Worm (Caenorhabditis elegans): ENCODE data around the gene Y48A6B.8.

Gene Y48A6B.8

ce11 chrIII:11025138-11025537 is 4.1 kb downstream of the Y48A6B.8 start:
- TF ChIP-seq blmp-1 (tag; optimal IDR thresholded peaks at IDR 0.05; ENCODE audit: insufficient read depth), result no peak
- TF ChIP-seq ama-1 (optimal IDR thresholded peaks at IDR 0.05), result no peak
- TF ChIP-seq nhr-6 (tag; optimal IDR thresholded peaks at IDR 0.05), result no peak
- TF ChIP-seq mdl-1 (tag; optimal IDR thresholded peaks at IDR 0.05), result no peak
- TF ChIP-seq crh-2 (tag; optimal IDR thresholded peaks at IDR 0.05), result no peak
- TF ChIP-seq lsy-2 (tag; optimal IDR thresholded peaks at IDR 0.05), result no peak
- no peak for TF ChIP-seq dmd-4 (tag; optimal IDR thresholded peaks at IDR 0.05)
- TF ChIP-seq nhr-237 (tag; optimal IDR thresholded peaks at IDR 0.05), result no peak
- TF ChIP-seq C34F6.9 (tag; optimal IDR thresholded peaks at IDR 0.05), result no peak
- TF ChIP-seq mab-5 (tag; optimal IDR thresholded peaks at IDR 0.05), result no peak
- TF ChIP-seq ztf-11 (tag; optimal IDR thresholded peaks at IDR 0.05), result no peak
- no peak for TF ChIP-seq snpc-4 (tag; optimal IDR thresholded peaks at IDR 0.05)
- TF ChIP-seq unc-55 (GFP tag; optimal IDR thresholded peaks at IDR 0.05), result no peak

ce11 chrIII:11022278-11022677 is 7.0 kb downstream of the Y48A6B.8 start:
- no peak for TF ChIP-seq ztf-4 (tag; optimal IDR thresholded peaks at IDR 0.05)
- no peak for TF ChIP-seq mbf-1 (tag; optimal IDR thresholded peaks at IDR 0.05)
- no peak for TF ChIP-seq unc-62 (GFP tag; optimal IDR thresholded peaks at IDR 0.05)
- TF ChIP-seq mab-5 (tag; optimal IDR thresholded peaks at IDR 0.05), result no peak
- TF ChIP-seq lsy-2 (tag; optimal IDR thresholded peaks at IDR 0.05), result no peak
- TF ChIP-seq lin-11 (tag; optimal IDR thresholded peaks at IDR 0.05), result no peak
- TF ChIP-seq fos-1 (tag; optimal IDR thresholded peaks at IDR 0.05), result no peak
- no peak for TF ChIP-seq nhr-11 (tag; optimal IDR thresholded peaks at IDR 0.05)
- TF ChIP-seq nhr-6 (tag; optimal IDR thresholded peaks at IDR 0.05), result no peak
- TF ChIP-seq ceh-16 (tag; optimal IDR thresholded peaks at IDR 0.05), result no peak
- TF ChIP-seq unc-55 (GFP tag; optimal IDR thresholded peaks at IDR 0.05), result no peak
- no peak for TF ChIP-seq egl-27 (tag; optimal IDR thresholded peaks at IDR 0.05)
- TF ChIP-seq sem-4 (tag; optimal IDR thresholded peaks at IDR 0.05), result no peak
- no peak for TF ChIP-seq ztf-11 (tag; optimal IDR thresholded peaks at IDR 0.05)

- TF ChIP-seq alr-1 (tag; optimal IDR thresholded peaks at IDR 0.05), result no peak
- no peak for TF ChIP-seq unc-39 (tag; optimal IDR thresholded peaks at IDR 0.05)
- no peak for TF ChIP-seq nhr-11 (tag; optimal IDR thresholded peaks at IDR 0.05)
- TF ChIP-seq mab-5 (tag; optimal IDR thresholded peaks at IDR 0.05), result no peak
- no peak for TF ChIP-seq dmd-4 (tag; optimal IDR thresholded peaks at IDR 0.05)
- no peak for TF ChIP-seq R02D3.7 (tag; optimal IDR thresholded peaks at IDR 0.05)
- TF ChIP-seq nhr-237 (tag; optimal IDR thresholded peaks at IDR 0.05), result no peak
- no peak for TF ChIP-seq mbf-1 (tag; optimal IDR thresholded peaks at IDR 0.05)
- no peak for TF ChIP-seq sma-9 (GFP tag; optimal IDR thresholded peaks at IDR 0.05)
- TF ChIP-seq sma-9 (tag; optimal IDR thresholded peaks at IDR 0.05), result no peak
- no peak for TF ChIP-seq unc-62 (GFP tag; optimal IDR thresholded peaks at IDR 0.05)
- no peak for TF ChIP-seq ztf-4 (tag; optimal IDR thresholded peaks at IDR 0.05)
Observed at ce11 chrIII:11012264-11012663, 17.0 kb downstream of the Y48A6B.8 start, which contains the start of gene kvs-4. Gene kvs-4, plus strand, starts transcription at chrIII:11012564.

ce11 chrIII:11010597-11010996 is 18.6 kb downstream of the Y48A6B.8 start:
- TF ChIP-seq alr-1 (tag; optimal IDR thresholded peaks at IDR 0.05) (no peak), fos-1 (tag; optimal IDR thresholded peaks at IDR 0.05) (no peak), nhr-12 (tag; optimal IDR thresholded peaks at IDR 0.05) (no peak), egl-27 (tag; optimal IDR thresholded peaks at IDR 0.05) (no peak), lsy-2 (tag; optimal IDR thresholded peaks at IDR 0.05) (no peak), mbf-1 (tag; optimal IDR thresholded peaks at IDR 0.05) (no peak), dmd-4 (tag; optimal IDR thresholded peaks at IDR 0.05) (no peak), nhr-129 (tag; optimal IDR thresholded peaks at IDR 0.05) (no peak), R02D3.7 (tag; optimal IDR thresholded peaks at IDR 0.05) (no peak), unc-39 (tag; optimal IDR thresholded peaks at IDR 0.05) (no peak)

ce11 chrIII:11008869-11009268 is 20.4 kb downstream of the Y48A6B.8 start, which contains the start of gene exos-1:
Gene exos-1, plus strand, starts transcription at chrIII:11009043.
- TF ChIP-seq R02D3.7 (tag; optimal IDR thresholded peaks at IDR 0.05) (no peak), ztf-1 (GFP tag; conservative IDR thresholded peaks at IDR 0.05) (no peak), ZK546.5 (tag; optimal IDR thresholded peaks at IDR 0.05) (no peak), nhr-77 (tag; optimal IDR thresholded peaks at IDR 0.05) (no peak), elt-3 (tag; optimal IDR thresholded peaks at IDR 0.05) (no peak), nhr-12 (tag; optimal IDR thresholded peaks at IDR 0.05) (no peak), nhr-11 (tag; optimal IDR thresholded peaks at IDR 0.05) (no peak), unc-39 (tag; optimal IDR thresholded peaks at IDR 0.05) (no peak), nhr-129 (tag; optimal IDR thresholded peaks at IDR 0.05) (no peak), dmd-4 (tag; optimal IDR thresholded peaks at IDR 0.05) (no peak), snpc-4 (tag; optimal IDR thresholded peaks at IDR 0.05) (no peak), aly-2 (tag; optimal IDR thresholded peaks at IDR 0.05) (no peak), ama-1 (optimal IDR thresholded peaks at IDR 0.05) (no peak), unc-55 (GFP tag; optimal IDR thresholded peaks at IDR 0.05) (no peak), lsy-2 (tag; optimal IDR thresholded peaks at IDR 0.05) (no peak)

Data from whole organism, L2 larva.